Worm (Caenorhabditis elegans) whole organism, young adult: Measurements from ENCODE around the gene srw-117.
"Not testable (repeated sequence)": the region's sequence is repeated elsewhere in the genome, so short reads cannot be mapped to it uniquely, and the experiment has no call there.

Experiments used
- B0261.1 ChIP-seq: sonication (generic microtip); optimal IDR thresholded peaks from 2 replicates; lab custom pipeline; 2016; ENCODE audit warnings: mild to moderate bottlenecking, missing genetic modification characterization, moderate library complexity, missing compliant biosample characterization
- C06A6.2 ChIP-seq: fragments of 200-800 bp; sonication (Bioruptor generic); conservative IDR thresholded peaks from 2 replicates; pipeline ENCODE4 v1.3.6; 2022; ENCODE audit warnings: missing genetic modification characterization, missing compliant biosample characterization
- F10E7.11 ChIP-seq: sonication (generic microtip); optimal IDR thresholded peaks from 2 replicates; lab custom pipeline; 2017; ENCODE audit warnings: mild to moderate bottlenecking, missing genetic modification characterization, moderate library complexity, missing compliant biosample characterization
- F23B12.7 ChIP-seq: sonication (generic microtip); optimal IDR thresholded peaks from 2 replicates; lab custom pipeline; 2017; ENCODE audit warnings: missing genetic modification characterization, mild to moderate bottlenecking, missing compliant biosample characterization, antibody characterized with exemption, moderate library complexity; ENCODE audit not compliant: insufficient read depth
- F52B5.7 ChIP-seq: sonication (generic microtip); optimal IDR thresholded peaks from 2 replicates; lab custom pipeline; 2016; ENCODE audit warnings: mild to moderate bottlenecking, missing genetic modification characterization, missing compliant biosample characterization
- F57C9.4 ChIP-seq: sonication (generic microtip); optimal IDR thresholded peaks from 2 replicates; lab custom pipeline; 2017; ENCODE audit warnings: mild to moderate bottlenecking, missing genetic modification characterization, missing compliant biosample characterization
- K11D2.4 ChIP-seq: fragments of 200-800 bp; sonication (Bioruptor generic); IDR thresholded peaks from 2 replicates; pipeline ENCODE4 v1.3.6; 2022; ENCODE audit warnings: missing genetic modification reagents, missing genetic modification characterization, missing compliant biosample characterization
- K12H6.12 ChIP-seq: fragments of 200-800 bp; sonication (Bioruptor generic); optimal IDR thresholded peaks from 2 replicates; lab custom pipeline; 2018; ENCODE audit warnings: mild to moderate bottlenecking, missing genetic modification characterization, missing compliant biosample characterization
- T07F8.4 ChIP-seq: sonication (generic microtip); optimal IDR thresholded peaks from 2 replicates; lab custom pipeline; 2016; ENCODE audit warnings: mild to moderate bottlenecking, missing genetic modification characterization, moderate library complexity, missing compliant biosample characterization
- Y56A3A.18 ChIP-seq: fragments of 200-800 bp; sonication (Bioruptor generic); IDR thresholded peaks from 2 replicates; pipeline ENCODE4 v1.3.6; 2022; ENCODE audit warnings: missing genetic modification reagents, missing genetic modification characterization, missing compliant biosample characterization
- aptf-3 ChIP-seq: fragments of 200-800 bp; sonication (Bioruptor generic); IDR thresholded peaks from 2 replicates; pipeline ENCODE4 v1.3.6; 2022; ENCODE audit warnings: missing genetic modification characterization, missing compliant biosample characterization
- atf-7 ChIP-seq: sonication (generic microtip); optimal IDR thresholded peaks from 2 replicates; lab custom pipeline; 2017; ENCODE audit warnings: mild to moderate bottlenecking, missing genetic modification characterization, missing compliant biosample characterization
- attf-5 ChIP-seq: fragments of 200-800 bp; sonication (Bioruptor generic); optimal IDR thresholded peaks from 2 replicates; lab custom pipeline; 2018; ENCODE audit warnings: mild to moderate bottlenecking, missing genetic modification characterization, missing compliant biosample characterization
- cebp-1 ChIP-seq, 2 experiments: fragments of 200-800 bp in 1 of 2; sonication (Bioruptor generic) in 1 of 2; sonication (generic microtip) in 1 of 2; IDR thresholded peaks in 1 of 2; optimal IDR thresholded peaks in 1 of 2; 2 replicates each; pipeline versions ENCODE4 v1.3.6 to Lab custom; 2017 to 2022; ENCODE audit warnings: missing compliant biosample characterization in 2 of 2, missing genetic modification characterization in 2 of 2, mild to moderate bottlenecking in 1 of 2, missing genetic modification reagents in 1 of 2, moderate library complexity in 1 of 2
- cebp-2 ChIP-seq: fragments of 200-800 bp; sonication (Bioruptor generic); IDR thresholded peaks from 2 replicates; pipeline ENCODE4 v1.3.6; 2022; ENCODE audit warnings: missing genetic modification characterization, missing compliant biosample characterization
- ceh-91 ChIP-seq: fragments of 200-800 bp; sonication (Bioruptor generic); IDR thresholded peaks from 2 replicates; pipeline ENCODE4 v1.3.6; 2022; ENCODE audit warnings: missing genetic modification reagents, missing genetic modification characterization, missing compliant biosample characterization
- die-1 ChIP-seq: sonication (generic microtip); optimal IDR thresholded peaks from 2 replicates; lab custom pipeline; 2016; ENCODE audit warnings: missing genotype, mild to moderate bottlenecking, missing genetic modification characterization, missing compliant biosample characterization
- efl-1 ChIP-seq: fragments of 150-350 bp; optimal IDR thresholded peaks from 2 replicates; lab custom pipeline; 2014; ENCODE audit warnings: missing biosample characterization, missing genetic modification reagents, missing genetic modification characterization
- hsf-1 ChIP-seq: fragments of 200-800 bp; sonication (Bioruptor generic); IDR thresholded peaks from 2 replicates; pipeline ENCODE4 v1.3.6; 2022; ENCODE audit warnings: missing genetic modification reagents, missing genetic modification characterization, missing compliant biosample characterization
- lin-40 ChIP-seq: sonication (generic microtip); optimal IDR thresholded peaks from 2 replicates; lab custom pipeline; 2016; ENCODE audit warnings: missing genetic modification characterization, mild to moderate bottlenecking, missing compliant biosample characterization, missing genotype, missing genetic modification reagents
- lir-1 ChIP-seq: fragments of 200-800 bp; sonication (Bioruptor generic); conservative IDR thresholded peaks from 2 replicates; pipeline ENCODE4 v1.3.6; 2022; ENCODE audit warnings: missing genetic modification reagents, missing genetic modification characterization, missing compliant biosample characterization
- madf-10 ChIP-seq: sonication (generic microtip); optimal IDR thresholded peaks from 2 replicates; lab custom pipeline; 2016; ENCODE audit warnings: mild to moderate bottlenecking, missing genetic modification characterization, missing compliant biosample characterization
- mel-28 ChIP-seq: sonication (generic microtip); optimal IDR thresholded peaks from 2 replicates; lab custom pipeline; 2016; ENCODE audit warnings: borderline replicate concordance, mild to moderate bottlenecking, missing genetic modification characterization, missing compliant biosample characterization
- snpc-1.1 ChIP-seq: sonication (generic microtip); optimal IDR thresholded peaks from 2 replicates; lab custom pipeline; 2017; ENCODE audit warnings: missing genetic modification characterization, mild to moderate bottlenecking, missing compliant biosample characterization, antibody characterized with exemption, moderate library complexity, missing genotype, missing genetic modification reagents; ENCODE audit not compliant: insufficient read depth
- snpc-4 ChIP-seq, 5 experiments: fragments of 150-350 bp in 1 of 5; sonication (generic microtip) in 4 of 5; optimal IDR thresholded peaks; 2 replicates each; lab custom pipeline; 2014 to 2018; ENCODE audit warnings: missing genetic modification characterization in 5 of 5, missing biosample characterization in 3 of 5, antibody characterized with exemption in 2 of 5, mild to moderate bottlenecking in 2 of 5, missing compliant biosample characterization in 2 of 5, missing genotype in 2 of 5, moderate library complexity in 2 of 5, missing genetic modification reagents in 1 of 5
- somi-1 ChIP-seq: fragments of 200-800 bp; sonication (Bioruptor generic); optimal IDR thresholded peaks from 2 replicates; lab custom pipeline; 2018; ENCODE audit warnings: mild to moderate bottlenecking, missing genetic modification characterization, missing compliant biosample characterization
- sptf-2 ChIP-seq: fragments of 200-800 bp; sonication (Bioruptor generic); optimal IDR thresholded peaks from 2 replicates; lab custom pipeline; 2018; ENCODE audit warnings: mild to moderate bottlenecking, missing genetic modification characterization, missing compliant biosample characterization
- tbx-9 ChIP-seq: sonication (generic microtip); optimal IDR thresholded peaks from 2 replicates; lab custom pipeline; 2016; ENCODE audit warnings: borderline replicate concordance, missing genetic modification characterization, inconsistent platforms, missing compliant biosample characterization
- unc-62 ChIP-seq: fragments of 150-350 bp; optimal IDR thresholded peaks from 2 replicates; lab custom pipeline; 2014; ENCODE audit warnings: missing biosample characterization, missing genetic modification reagents, missing genetic modification characterization
- ztf-6 ChIP-seq: fragments of 200-800 bp; sonication (Bioruptor generic); IDR thresholded peaks from 2 replicates; pipeline ENCODE4 v1.3.6; 2022; ENCODE audit warnings: missing genetic modification reagents, missing genetic modification characterization, missing compliant biosample characterization

The srw-117 gene

DNA sequence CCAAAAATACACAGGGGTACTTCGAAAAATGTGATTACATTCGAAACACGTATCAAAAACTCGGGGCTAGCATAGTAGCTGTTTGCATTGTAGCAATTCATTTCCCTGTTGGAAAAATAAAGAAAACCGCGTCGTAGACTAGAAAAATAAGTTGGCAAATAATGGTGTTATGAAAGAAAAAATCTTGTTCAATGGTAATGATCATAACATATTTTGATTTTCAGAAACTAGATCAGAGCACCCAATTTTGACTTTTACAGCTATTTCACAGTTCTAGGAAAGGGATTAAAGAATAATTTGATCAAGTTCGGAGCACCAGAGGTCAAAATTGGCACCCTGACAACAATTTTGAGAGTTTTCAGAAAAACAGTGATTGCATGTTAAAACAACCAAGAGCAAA lies 27.9 kb downstream of the srw-117 start, which contains the start of gene srh-248:
TSS of gene srh-248 (minus strand) at position 101 of the 400 bp plus-strand sequence.
- TF ChIP-seq lin-40 (tag; lab: Kevin White, UChicago); F57C9.4 (tag; lab: Kevin White, UChicago); cebp-1 (GFP tag; IDR thresholded peaks at IDR 0.05; lab: Robert Waterston, UW); cebp-1 (tag; optimal IDR thresholded peaks at IDR 0.05; lab: Kevin White, UChicago): not testable (repeated sequence)

DNA sequence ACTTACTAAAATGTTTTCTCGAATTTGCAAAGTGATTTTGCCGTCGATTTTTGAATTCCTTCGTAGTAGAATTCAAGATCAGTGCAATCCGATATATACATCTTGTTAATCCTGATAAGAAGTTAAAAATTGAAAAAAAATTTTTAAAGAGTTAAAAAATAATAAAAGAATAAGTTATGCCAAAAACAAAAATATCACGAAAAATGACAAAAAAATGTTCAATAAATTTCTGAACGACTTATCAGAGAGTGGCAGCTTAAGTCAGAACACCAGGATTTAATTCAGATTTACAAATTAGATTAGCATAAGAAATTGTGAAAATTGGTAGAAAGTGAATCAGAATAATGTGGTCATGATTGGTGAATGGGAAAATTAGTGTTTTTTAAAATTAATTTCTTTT lies 31.1 kb downstream of the srw-117 start, which contains the start of gene srw-122:
TSS of gene srw-122 (minus strand) at position 101 of the 400 bp plus-strand sequence.
- not testable (repeated sequence) for TF ChIP-seq die-1 (tag; lab: Kevin White, UChicago); lir-1; K12H6.12 (tag; lab: Kevin White, UChicago)

DNA sequence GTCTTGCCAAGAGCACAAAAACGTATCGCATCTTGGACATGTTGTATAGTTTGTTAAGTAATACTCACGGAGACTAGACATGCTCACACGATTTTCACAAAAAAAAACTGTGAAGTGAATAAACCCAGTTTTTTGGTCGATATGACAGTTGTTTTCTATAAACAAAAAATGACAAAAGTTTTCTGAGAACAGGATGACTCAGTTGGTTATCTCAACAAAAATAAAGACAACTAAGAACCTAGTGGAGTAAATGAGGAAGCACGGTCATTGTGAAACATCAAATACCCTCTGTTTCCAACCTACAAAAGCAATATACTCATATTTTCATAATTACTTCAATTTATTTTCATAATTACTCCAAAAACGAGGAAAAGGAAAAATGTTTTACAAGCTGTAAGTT lies 37.6 kb downstream of the srw-117 start, which contains the start of gene srh-87:
TSS of gene srh-87 (minus strand) at position 101 of the 400 bp plus-strand sequence.
- TF ChIP-seq B0261.1 (tag; lab: Kevin White, UChicago) (no peak), attf-5 (GFP tag; lab: Kevin White, UChicago) (no peak), F23B12.7 (no peak), F57C9.4 (tag; lab: Kevin White, UChicago) (no peak), ztf-6 (no peak), C06A6.2 (GFP tag; lab: Robert Waterston, UW) (no peak), snpc-1.1 (tag; lab: Kevin White, UChicago) (no peak), snpc-4 (GFP tag; optimal IDR thresholded peaks at IDR 0.05; lab: Kevin White, UChicago) (no peak), snpc-4 (tag; optimal IDR thresholded peaks at IDR 0.05; lab: Kevin White, UChicago) (no peak), aptf-3 (no peak), cebp-1 (GFP tag; IDR thresholded peaks at IDR 0.05; lab: Robert Waterston, UW) (no peak), cebp-1 (tag; optimal IDR thresholded peaks at IDR 0.05; lab: Kevin White, UChicago) (no peak), Y56A3A.18 (GFP tag; lab: Robert Waterston, UW) (no peak), T07F8.4 (tag; lab: Kevin White, UChicago) (no peak), tbx-9 (tag; lab: Kevin White, UChicago) (no peak), K11D2.4 (no peak), cebp-2 (no peak), ceh-91 (GFP tag; lab: Robert Waterston, UW) (no peak)

DNA sequence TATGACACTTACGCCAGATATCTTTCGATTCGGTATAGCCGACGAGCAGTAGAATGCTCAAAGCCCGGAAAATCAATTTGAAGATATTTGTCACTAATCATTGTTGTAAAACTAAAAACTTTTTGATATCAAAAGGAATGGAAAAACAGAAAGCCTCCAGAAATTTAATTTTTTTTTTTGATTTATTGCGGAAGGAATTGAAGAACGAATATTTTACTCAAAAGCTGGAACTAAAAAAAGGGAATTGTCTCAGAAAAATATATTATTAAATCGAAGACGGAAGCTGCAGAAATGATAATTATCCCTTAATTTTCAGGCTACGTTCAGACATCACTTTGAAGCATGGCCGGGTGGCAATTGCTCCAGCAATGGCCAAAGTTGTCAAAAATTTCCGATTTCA lies 39.4 kb downstream of the srw-117 start, which contains the start of gene srw-137:
TSS of gene srw-137 (minus strand) at position 101 of the 400 bp plus-strand sequence.
- no peak for TF ChIP-seq atf-7 (tag; lab: Kevin White, UChicago)
- no peak for TF ChIP-seq somi-1 (GFP tag; lab: Kevin White, UChicago)
- no peak for TF ChIP-seq sptf-2 (GFP tag; lab: Kevin White, UChicago)
- TF ChIP-seq efl-1 (GFP tag; lab: Kevin White, UChicago): no peak
- TF ChIP-seq unc-62 (GFP tag; lab: Kevin White, UChicago): no peak
- TF ChIP-seq F52B5.7 (tag; lab: Kevin White, UChicago): no peak
- no peak for TF ChIP-seq F10E7.11 (tag; lab: Kevin White, UChicago)

DNA sequence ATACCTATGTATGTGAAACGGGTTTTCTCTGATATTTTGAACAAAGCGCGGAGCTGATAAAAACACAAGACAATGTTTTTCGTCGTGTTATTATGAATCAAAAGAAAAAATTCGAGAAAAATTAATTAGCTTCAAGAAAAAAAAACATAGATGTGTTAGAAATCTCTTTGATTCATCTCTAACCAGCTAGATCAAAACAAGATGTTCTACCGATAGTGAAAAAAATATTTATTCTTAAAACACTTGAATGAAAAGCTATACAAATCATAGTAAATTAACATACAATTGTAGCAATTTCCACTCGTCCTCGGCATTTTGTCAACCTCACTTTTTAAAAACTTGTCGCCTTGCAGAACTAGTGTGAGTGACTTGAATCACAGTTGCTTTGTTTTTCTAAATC lies 41.0 kb downstream of the srw-117 start:
- TF ChIP-seq hsf-1: no peak
- TF ChIP-seq lin-40 (tag; lab: Kevin White, UChicago): no peak
- no peak for TF ChIP-seq mel-28 (tag; lab: Kevin White, UChicago)
- no peak for TF ChIP-seq madf-10 (tag; lab: Kevin White, UChicago)
- no peak for TF ChIP-seq cebp-1 (GFP tag; IDR thresholded peaks at IDR 0.05; lab: Robert Waterston, UW)
- TF ChIP-seq cebp-1 (tag; optimal IDR thresholded peaks at IDR 0.05; lab: Kevin White, UChicago): no peak
- TF ChIP-seq, all 124 proteins: peak for 0
